Worm (Caenorhabditis elegans) whole organism, L3 larva: ENCODE measurements around the gene ZK1240.1.

Experiments
- ceh-16 ChIP-seq: sonication (generic microtip); optimal IDR thresholded peaks from 2 replicates; lab custom pipeline; 2017; ENCODE audit warnings: missing biosample characterization, missing genetic modification characterization
- sea-2 ChIP-seq: fragments of 150-350 bp; sonication (generic microtip); optimal IDR thresholded peaks from 4 replicates; lab custom pipeline; 2014; ENCODE audit warnings: missing biosample characterization, missing genetic modification reagents, missing genetic modification characterization
- unc-62 ChIP-seq: fragments of 150-350 bp; sonication (generic microtip); optimal IDR thresholded peaks from 4 replicates; lab custom pipeline; 2014; ENCODE audit warnings: missing biosample characterization, missing genetic modification reagents, missing genetic modification characterization

- TF ChIP-seq ceh-16 (tag; lab: Kevin White, UChicago) = no peak
- no peak for TF ChIP-seq unc-62
- TF ChIP-seq sea-2 (GFP tag; lab: Kevin White, UChicago) = no peak
Observed at ce11 chrII:2346672-2347071, 17.5 kb downstream of the ZK1240.1 start, which contains the start of gene F43C11.4.
